Worm (Caenorhabditis elegans) whole organism, midembryonic: ENCODE data around the gene C53D6.6.

ENCODE experiments used
- flt-1 ChIP-seq: fragments of 200-800 bp; sonication (Bioruptor generic); IDR thresholded peaks from 2 replicates; pipeline ENCODE4 v1.3.6; 2022; ENCODE audit warnings: missing genetic modification characterization, missing compliant biosample characterization
- med-1 ChIP-seq: sonication (generic microtip); optimal IDR thresholded peaks from 2 replicates; lab custom pipeline; 2017; ENCODE audit warnings: missing genetic modification characterization, mild to moderate bottlenecking, missing compliant biosample characterization, antibody characterized with exemption, missing genetic modification reagents; ENCODE audit not compliant: insufficient read depth
- tab-1 ChIP-seq: fragments of 200-800 bp; sonication (Bioruptor generic); IDR thresholded peaks from 2 replicates; pipeline ENCODE4 v1.3.6; 2022; ENCODE audit warnings: missing genetic modification characterization, missing compliant biosample characterization
- ztf-29 ChIP-seq: fragments of 200-800 bp; sonication (Bioruptor generic); IDR thresholded peaks from 2 replicates; pipeline ENCODE4 v1.3.6; 2022; ENCODE audit warnings: missing genetic modification reagents, missing genetic modification characterization, missing compliant biosample characterization

DNA sequence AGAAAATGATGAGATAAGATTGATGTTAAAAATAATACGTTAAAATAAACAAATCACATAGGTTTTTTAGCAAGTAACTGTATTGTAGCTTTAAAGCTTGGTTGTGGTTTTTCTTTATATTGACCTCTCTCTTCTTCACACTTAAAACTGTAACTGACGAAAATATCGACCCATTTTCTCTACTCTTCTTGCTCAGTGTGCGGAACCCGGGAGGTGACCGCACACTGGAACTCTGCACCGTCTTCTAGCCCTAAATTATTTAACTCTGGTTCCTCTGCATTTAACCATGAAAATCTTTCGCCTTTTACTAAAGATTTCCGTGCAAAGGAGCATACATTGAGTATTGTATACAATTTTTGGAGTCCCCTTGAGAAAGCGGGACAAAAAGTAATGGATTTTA is 38.0 kb downstream of the C53D6.6 start:
- TF ChIP-seq med-1 (GFP tag; lab: Kevin White, UChicago) (no peak), flt-1 (GFP tag; lab: Robert Waterston, UW) (no peak), tab-1 (GFP tag; lab: Robert Waterston, UW) (no peak), ztf-29 (GFP tag; lab: Robert Waterston, UW) (no peak)
